Worm (Caenorhabditis elegans) whole organism, mixed stage, embryonic: ENCODE measurements around the gene ugt-7.

Experiments
- lsy-2 ChIP-seq: fragments of 150-350 bp; optimal IDR thresholded peaks from 2 replicates; lab custom pipeline; 2014; ENCODE audit warnings: missing biosample characterization, missing genetic modification characterization
- pha-4 ChIP-seq: fragments of 150-350 bp; optimal IDR thresholded peaks from 2 replicates; lab custom pipeline; 2018; ENCODE audit warnings: missing biosample characterization, missing genetic modification reagents, missing genetic modification characterization
- sptf-1 ChIP-seq: sonication (generic microtip); optimal IDR thresholded peaks from 2 replicates; lab custom pipeline; 2017; ENCODE audit warnings: mild to moderate bottlenecking, missing genetic modification characterization, moderate library complexity, missing compliant biosample characterization
- unc-39 ChIP-seq: fragments of 150-350 bp; optimal IDR thresholded peaks from 2 replicates; lab custom pipeline; 2014; ENCODE audit warnings: missing biosample characterization, missing genetic modification characterization
- ztf-11 ChIP-seq: fragments of 150-350 bp; optimal IDR thresholded peaks from 2 replicates; lab custom pipeline; 2014; ENCODE audit warnings: missing biosample characterization, missing genetic modification characterization

ce11 chrV:4962968-4963367, 37.4 kb downstream of the ugt-7 start, which contains the start of gene tam-1:
- TF ChIP-seq lsy-2 = no peak
- TF ChIP-seq sptf-1 (tag; lab: Kevin White, UChicago) = no peak
- no peak for TF ChIP-seq pha-4 (tag; lab: Kevin White, UChicago)
- TF ChIP-seq ztf-11 = no peak
- TF ChIP-seq unc-39 (tag; lab: Kevin White, UChicago) = no peak
